Worm (Caenorhabditis elegans): ENCODE data around the gene srz-102.

Gene srz-102

DNA sequence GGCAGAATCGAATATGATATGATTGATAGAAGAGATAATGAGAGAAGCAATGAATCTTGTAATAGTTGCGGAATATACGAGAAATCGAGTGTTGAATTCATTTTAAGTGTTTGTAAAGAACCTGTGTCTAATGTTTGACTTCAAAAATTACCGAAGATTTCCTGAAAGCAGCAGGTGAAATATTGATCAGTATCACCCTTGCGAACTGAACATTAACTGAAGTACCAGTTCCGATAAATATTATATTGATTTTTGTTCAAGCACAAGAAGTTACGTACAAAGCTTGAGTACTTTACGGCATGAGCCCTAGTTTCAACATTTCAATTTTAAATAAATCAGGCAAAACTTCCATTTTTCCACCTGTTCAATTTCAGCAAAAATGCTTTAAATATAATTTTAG is 8.1 kb upstream of the srz-102 start, which contains the start of gene srz-103:
srz-103 (minus strand) TSS at position 101 of the 400 bp plus-strand sequence.
- TF ChIP-seq fos-1 (tag; optimal IDR thresholded peaks at IDR 0.05) (no peak), ceh-82 (tag; optimal IDR thresholded peaks at IDR 0.05) (no peak), peb-1 (tag; optimal IDR thresholded peaks at IDR 0.05) (no peak), C34F6.9 (tag; optimal IDR thresholded peaks at IDR 0.05) (no peak), nhr-11 (tag; optimal IDR thresholded peaks at IDR 0.05) (no peak), lin-13 (GFP tag; optimal IDR thresholded peaks at IDR 0.05) (no peak), lsy-2 (tag; optimal IDR thresholded peaks at IDR 0.05) (no peak)

DNA sequence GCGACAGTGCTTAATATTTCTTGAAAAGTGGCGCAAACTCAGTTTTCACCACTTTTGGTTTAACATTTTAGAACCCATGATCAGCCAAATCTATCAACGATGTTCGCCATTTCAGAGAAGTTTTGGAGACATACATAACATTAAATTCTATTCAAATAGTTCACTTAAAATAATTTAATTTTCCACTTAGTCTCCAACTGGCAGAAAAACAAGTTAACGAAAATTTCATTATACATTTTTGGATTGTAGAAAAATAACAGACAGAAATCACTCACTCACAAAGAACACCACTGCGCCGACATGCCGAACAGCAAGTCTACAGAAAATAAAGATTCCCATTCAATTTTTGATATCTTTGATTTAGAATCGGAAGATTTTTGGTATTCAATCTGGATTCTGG is 7.3 kb upstream of the srz-102 start, which contains the start of gene srw-44:
srw-44 (plus strand) TSS at position 301 of the 400 bp plus-strand sequence.
- TF ChIP-seq lin-11 (tag; optimal IDR thresholded peaks at IDR 0.05) (no peak), ztf-4 (tag; optimal IDR thresholded peaks at IDR 0.05) (no peak), crh-2 (tag; optimal IDR thresholded peaks at IDR 0.05) (no peak), mbf-1 (tag; optimal IDR thresholded peaks at IDR 0.05) (no peak), ZK546.5 (tag; optimal IDR thresholded peaks at IDR 0.05) (no peak), nhr-10 (tag; optimal IDR thresholded peaks at IDR 0.05) (no peak), nhr-77 (tag; optimal IDR thresholded peaks at IDR 0.05) (no peak), nhr-25 (tag; optimal IDR thresholded peaks at IDR 0.05) (no peak), elt-1 (tag; optimal IDR thresholded peaks at IDR 0.05) (no peak), nhr-23 (tag; optimal IDR thresholded peaks at IDR 0.05) (no peak), lin-39 (tag; optimal IDR thresholded peaks at IDR 0.05) (no peak), unc-55 (GFP tag; optimal IDR thresholded peaks at IDR 0.05) (no peak), mdl-1 (tag; optimal IDR thresholded peaks at IDR 0.05) (no peak), C34F6.9 (tag; optimal IDR thresholded peaks at IDR 0.05) (no peak)

DNA sequence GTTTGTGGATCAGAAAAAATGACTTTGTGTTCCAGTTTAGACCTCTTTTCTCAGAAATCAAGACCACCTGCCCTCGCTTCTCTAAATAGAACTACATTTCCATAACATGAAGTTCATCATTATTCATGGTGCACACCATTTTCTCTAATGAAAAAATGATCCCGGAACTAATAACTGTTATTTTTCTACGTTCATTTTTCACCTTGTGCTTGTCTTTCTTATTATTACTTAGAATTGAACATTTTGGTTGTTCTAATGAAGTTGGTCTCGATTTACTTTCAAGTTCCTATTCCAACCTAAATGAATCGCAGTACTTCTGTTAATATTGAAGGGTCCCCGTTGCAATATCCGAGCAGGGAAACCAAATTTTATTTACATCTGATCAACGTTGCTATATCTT is 4.4 kb upstream of the srz-102 start, which contains the start of gene srw-36:
srw-36 (plus strand) TSS at position 301 of the 400 bp plus-strand sequence.
- TF ChIP-seq unc-62 (GFP tag; optimal IDR thresholded peaks at IDR 0.05) (no peak), snpc-4 (tag; optimal IDR thresholded peaks at IDR 0.05) (no peak), unc-39 (tag; optimal IDR thresholded peaks at IDR 0.05) (no peak), ama-1 (optimal IDR thresholded peaks at IDR 0.05) (no peak), mbf-1 (tag; optimal IDR thresholded peaks at IDR 0.05) (no peak), R02D3.7 (tag; optimal IDR thresholded peaks at IDR 0.05) (no peak), dmd-4 (tag; optimal IDR thresholded peaks at IDR 0.05) (no peak), nhr-10 (tag; optimal IDR thresholded peaks at IDR 0.05) (no peak), ztf-1 (GFP tag; conservative IDR thresholded peaks at IDR 0.05) (no peak), Y55F3AM.14 (GFP tag; optimal IDR thresholded peaks at IDR 0.05) (no peak), ceh-82 (tag; optimal IDR thresholded peaks at IDR 0.05) (no peak), elt-3 (tag; optimal IDR thresholded peaks at IDR 0.05) (no peak), F13H6.1 (tag; optimal IDR thresholded peaks at IDR 0.05) (no peak), sma-9 (GFP tag; optimal IDR thresholded peaks at IDR 0.05) (no peak), sma-9 (tag; optimal IDR thresholded peaks at IDR 0.05) (no peak), nhr-129 (tag; optimal IDR thresholded peaks at IDR 0.05) (no peak), alr-1 (tag; optimal IDR thresholded peaks at IDR 0.05) (no peak), mdl-1 (tag; optimal IDR thresholded peaks at IDR 0.05) (no peak), lin-39 (tag; optimal IDR thresholded peaks at IDR 0.05) (no peak), C34F6.9 (tag; optimal IDR thresholded peaks at IDR 0.05) (no peak), ztf-11 (tag; optimal IDR thresholded peaks at IDR 0.05) (no peak)

DNA sequence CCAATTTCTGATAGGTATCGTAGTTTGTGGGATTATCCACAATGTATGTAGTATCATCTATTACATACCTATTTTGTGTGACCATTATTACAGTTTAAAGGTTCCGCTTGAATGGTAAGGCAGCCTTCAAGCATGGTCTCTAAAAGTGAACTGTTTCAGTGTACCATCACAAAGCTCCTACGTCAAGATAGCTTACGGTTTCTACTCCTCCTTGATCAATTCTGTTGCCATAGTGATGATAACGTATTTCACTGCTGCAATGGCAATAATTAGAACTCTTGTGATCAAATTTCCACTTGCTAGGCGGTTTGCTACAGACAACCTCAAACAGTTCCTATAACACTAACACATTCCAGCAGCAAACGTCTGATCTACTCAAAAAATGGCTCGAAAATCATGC is 4.0 kb upstream of the srz-102 start:
- TF ChIP-seq alr-1 (tag; optimal IDR thresholded peaks at IDR 0.05), result no peak
- TF ChIP-seq peb-1 (tag; optimal IDR thresholded peaks at IDR 0.05), result no peak
- TF ChIP-seq mab-5 (tag; optimal IDR thresholded peaks at IDR 0.05), result no peak
- no peak for TF ChIP-seq zag-1 (tag; optimal IDR thresholded peaks at IDR 0.05)
- TF ChIP-seq ceh-82 (tag; optimal IDR thresholded peaks at IDR 0.05), result no peak
- no peak for TF ChIP-seq R02D3.7 (tag; optimal IDR thresholded peaks at IDR 0.05)
- no peak for TF ChIP-seq C34F6.9 (tag; optimal IDR thresholded peaks at IDR 0.05)
- TF ChIP-seq nhr-129 (tag; optimal IDR thresholded peaks at IDR 0.05), result no peak
- TF ChIP-seq nhr-21 (tag; optimal IDR thresholded peaks at IDR 0.05), result no peak
- TF ChIP-seq gmeb-1 (tag; optimal IDR thresholded peaks at IDR 0.05), result no peak
- no peak for TF ChIP-seq nhr-6 (tag; optimal IDR thresholded peaks at IDR 0.05)
- TF ChIP-seq egl-27 (tag; optimal IDR thresholded peaks at IDR 0.05), result no peak
- no peak for TF ChIP-seq elt-3 (tag; optimal IDR thresholded peaks at IDR 0.05)
- no peak for TF ChIP-seq ama-1 (optimal IDR thresholded peaks at IDR 0.05)
- TF ChIP-seq lin-39 (tag; optimal IDR thresholded peaks at IDR 0.05), result no peak
- TF ChIP-seq elt-1 (tag; optimal IDR thresholded peaks at IDR 0.05), result no peak
- TF ChIP-seq dmd-4 (tag; optimal IDR thresholded peaks at IDR 0.05), result no peak

Measured in whole organism, L2 larva.